Worm (Caenorhabditis elegans): ENCODE results near the gene srh-67.

Gene srh-67

ce11 chrII:12471138-12471855 lies 37.5 kb upstream of the srh-67 start, which contains the start of the genes F15A4.5 and phat-8:
TSS of gene F15A4.5 (minus strand) at chrII:12471238.
TSS of gene phat-8 (plus strand) at chrII:12471805.
- TF ChIP-seq ceh-19 (GFP tag; optimal IDR thresholded peaks at IDR 0.05) (no peak), ets-4 (tag; optimal IDR thresholded peaks at IDR 0.05) (no peak), hlh-15 (tag; optimal IDR thresholded peaks at IDR 0.05) (no peak), che-1 (tag; optimal IDR thresholded peaks at IDR 0.05) (no peak), Y22D7AL.16 (tag; optimal IDR thresholded peaks at IDR 0.05) (no peak), ztf-16 (tag; optimal IDR thresholded peaks at IDR 0.05) (no peak), hlh-30 (tag; optimal IDR thresholded peaks at IDR 0.05; ENCODE audit: insufficient read depth) (no peak), ceh-45 (GFP tag; IDR thresholded peaks at IDR 0.05) (no peak), ceh-34 (tag; optimal IDR thresholded peaks at IDR 0.05) (no peak), lim-6 (tag; optimal IDR thresholded peaks at IDR 0.05) (no peak), elt-4 (tag; optimal IDR thresholded peaks at IDR 0.05) (no peak), tbx-2 (tag; optimal IDR thresholded peaks at IDR 0.05) (no peak), ceh-14 (tag; optimal IDR thresholded peaks at IDR 0.05) (no peak), ama-1 (optimal IDR thresholded peaks at IDR 0.05) (no peak)

DNA sequence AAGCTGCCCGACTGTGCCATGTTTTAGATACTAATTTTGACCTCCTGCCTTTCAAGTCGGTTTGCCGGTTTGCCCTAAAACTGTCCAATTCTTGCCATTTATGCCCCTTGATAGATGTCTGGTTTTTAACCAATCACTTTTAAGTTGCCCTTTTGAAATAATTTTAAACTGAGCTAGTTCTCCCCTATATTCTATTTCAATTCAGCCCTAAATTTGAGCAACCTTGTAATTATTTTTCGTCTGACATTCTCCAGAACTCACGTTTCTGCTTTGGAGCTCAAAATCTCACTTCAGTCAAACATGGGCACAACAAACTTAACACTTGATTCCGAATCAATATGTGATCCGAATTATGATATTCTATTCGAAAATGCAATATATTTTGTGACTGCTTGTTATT lies 35.3 kb upstream of the srh-67 start, which contains the start of gene srg-17:
srg-17 (plus strand) TSS at position 301 of the 400 bp plus-strand sequence.
- TF ChIP-seq hlh-13 (GFP tag; optimal IDR thresholded peaks at IDR 0.05) (no peak), ceh-34 (tag; optimal IDR thresholded peaks at IDR 0.05) (no peak), ceh-18 (tag; optimal IDR thresholded peaks at IDR 0.05) (no peak), elt-4 (tag; optimal IDR thresholded peaks at IDR 0.05) (no peak), ceh-19 (GFP tag; optimal IDR thresholded peaks at IDR 0.05) (no peak), T23F11.4 (GFP tag; optimal IDR thresholded peaks at IDR 0.05) (no peak), mec-3 (tag; optimal IDR thresholded peaks at IDR 0.05; ENCODE audit: borderline replicate concordance) (no peak), ceh-30 (tag; optimal IDR thresholded peaks at IDR 0.05) (no peak), pqm-1 (tag; optimal IDR thresholded peaks at IDR 0.05) (no peak), eyg-1 (tag; optimal IDR thresholded peaks at IDR 0.05) (no peak), ceh-48 (tag; optimal IDR thresholded peaks at IDR 0.05) (no peak), pax-1 (tag; optimal IDR thresholded peaks at IDR 0.05) (no peak), pros-1 (tag; optimal IDR thresholded peaks at IDR 0.05) (no peak), fax-1 (tag; optimal IDR thresholded peaks at IDR 0.05) (no peak)

DNA sequence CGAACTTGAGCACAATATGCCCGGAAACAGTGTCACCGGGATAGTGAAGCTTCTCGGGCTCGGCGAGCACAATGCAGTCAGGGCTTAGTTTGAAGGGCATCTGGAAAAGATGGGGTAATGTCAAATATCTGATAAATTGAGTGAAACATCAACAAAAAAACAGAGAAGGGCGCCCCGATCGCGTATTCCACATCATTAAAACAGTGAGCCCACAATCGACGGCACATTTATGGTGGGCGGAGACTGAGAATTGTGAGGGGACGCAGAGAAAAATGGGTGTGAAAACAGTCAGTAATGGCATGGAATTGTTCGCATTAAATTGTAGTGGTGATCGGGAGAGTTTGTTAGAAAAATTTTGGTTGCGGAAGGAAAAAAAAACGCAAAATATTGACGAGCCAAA lies 27.9 kb upstream of the srh-67 start, which contains the start of gene arrd-9:
arrd-9 (minus strand) TSS at position 101 of the 400 bp plus-strand sequence.
- no peak for TF ChIP-seq ceh-48 (tag; optimal IDR thresholded peaks at IDR 0.05)
- TF ChIP-seq C38D4.7 (GFP tag; optimal IDR thresholded peaks at IDR 0.05): no peak
- no peak for TF ChIP-seq sdc-2 (tag; optimal IDR thresholded peaks at IDR 0.05)
- TF ChIP-seq elt-2 (tag; optimal IDR thresholded peaks at IDR 0.05): no peak
- no peak for TF ChIP-seq hlh-8 (tag; optimal IDR thresholded peaks at IDR 0.05)
- no peak for TF ChIP-seq pha-2 (tag; optimal IDR thresholded peaks at IDR 0.05)
- no peak for TF ChIP-seq sox-2 (GFP tag; IDR thresholded peaks at IDR 0.05)
- TF ChIP-seq pag-3 (tag; optimal IDR thresholded peaks at IDR 0.05; ENCODE audit: borderline replicate concordance): no peak
- no peak for TF ChIP-seq pat-9 (tag; optimal IDR thresholded peaks at IDR 0.05)
- no peak for TF ChIP-seq ahr-1 (tag; optimal IDR thresholded peaks at IDR 0.05)
- TF ChIP-seq ceh-6 (GFP tag; optimal IDR thresholded peaks at IDR 0.05): no peak
- no peak for TF ChIP-seq fkh-10 (GFP tag; optimal IDR thresholded peaks at IDR 0.05)
- TF ChIP-seq zip-5 (tag; optimal IDR thresholded peaks at IDR 0.05): no peak
- no peak for TF ChIP-seq ceh-9 (tag; optimal IDR thresholded peaks at IDR 0.05)
- TF ChIP-seq ceh-24 (tag; optimal IDR thresholded peaks at IDR 0.05): no peak

Data from whole organism, late embryonic.